Worm (Caenorhabditis elegans) whole organism, L4/young adult: ENCODE data around the gene F15B9.8.

Experiments
- dao-5 ChIP-seq: sonication (generic microtip); optimal IDR thresholded peaks from 2 replicates; lab custom pipeline; 2016; ENCODE audit warnings: missing genotype, missing genetic modification characterization, moderate library complexity, missing compliant biosample characterization
- him-1 ChIP-seq: sonication (generic microtip); optimal IDR thresholded peaks from 2 replicates; lab custom pipeline; 2016; ENCODE audit warnings: missing genotype, missing genetic modification reagents, missing genetic modification characterization, missing compliant biosample characterization

- no peak for TF ChIP-seq dao-5 (tag; lab: Kevin White, UChicago)
- no peak for TF ChIP-seq him-1 (tag; lab: Kevin White, UChicago)
Measured at ce11 chrV:12943399-12943798, 45.0 kb upstream of the F15B9.8 start.
